Fruit fly (Drosophila melanogaster) whole organism, embryonic: ENCODE measurements around the gene CG10750.

Source experiments
- Atf-2 ChIP-seq: fragments of 200-800 bp; sonication (Bioruptor generic); optimal IDR thresholded peaks from 2 replicates; lab custom pipeline; 2016; ENCODE audit warnings: missing biosample characterization, missing genetic modification characterization
- Awh ChIP-seq: fragments of 200-800 bp; sonication (Bioruptor generic); IDR thresholded peaks from 2 replicates; pipeline ENCODE4, ENCODE4 v1.3.6; 2022; ENCODE audit warnings: missing biosample characterization, missing genetic modification characterization
- Bgb ChIP-seq: fragments of 200-800 bp; sonication (Bioruptor generic); IDR thresholded peaks from 2 replicates; pipeline ENCODE4 v1.3.6; 2022; ENCODE audit warnings: missing biosample characterization, missing genetic modification characterization; ENCODE audit not compliant: partially characterized antibody
- C15 ChIP-seq: fragments of 200-800 bp; sonication (Bioruptor generic); IDR thresholded peaks from 3 replicates; pipeline ENCODE4 v1.3.6; 2022; ENCODE audit warnings: missing biosample characterization, missing genetic modification characterization
- CG10431 ChIP-seq: fragments of 200-800 bp; sonication (Bioruptor generic); optimal IDR thresholded peaks from 3 replicates; lab custom pipeline; 2018; ENCODE audit warnings: missing biosample characterization, mild to moderate bottlenecking, missing genetic modification characterization
- CG10565 ChIP-seq: fragments of 200-800 bp; sonication (Bioruptor generic); optimal IDR thresholded peaks from 3 replicates; lab custom pipeline; 2016; ENCODE audit warnings: missing biosample characterization, mild to moderate bottlenecking, missing genetic modification characterization
- CG12104 ChIP-seq: fragments of 200-800 bp; sonication (Bioruptor generic); optimal IDR thresholded peaks from 3 replicates; lab custom pipeline; 2016; ENCODE audit warnings: missing biosample characterization, missing genetic modification characterization
- CG12744 ChIP-seq: fragments of 200-800 bp; sonication (Bioruptor generic); optimal IDR thresholded peaks from 2 replicates; lab custom pipeline; 2016; ENCODE audit warnings: missing biosample characterization, missing genetic modification characterization
- CG12769 ChIP-seq: fragments of 200-800 bp; sonication (Bioruptor generic); optimal IDR thresholded peaks from 2 replicates; lab custom pipeline; 2019; ENCODE audit warnings: missing biosample characterization, mild to moderate bottlenecking, missing genetic modification characterization, moderate library complexity
- CG14441 ChIP-seq: fragments of 200-800 bp; sonication (Bioruptor generic); IDR thresholded peaks from 2 replicates; pipeline ENCODE4 v1.3.6; 2022; ENCODE audit warnings: missing biosample characterization, missing genetic modification characterization
- CG14965 ChIP-seq: fragments of 200-800 bp; sonication (Bioruptor generic); optimal IDR thresholded peaks from 2 replicates; lab custom pipeline; 2016; ENCODE audit warnings: missing biosample characterization, missing genetic modification characterization, borderline replicate concordance
- CG1603 ChIP-seq: fragments of 200-800 bp; sonication (Bioruptor generic); optimal IDR thresholded peaks from 2 replicates; lab custom pipeline; 2019; ENCODE audit warnings: missing biosample characterization, mild to moderate bottlenecking, missing genetic modification characterization, moderate library complexity
- CG16815 ChIP-seq: fragments of 200-800 bp; sonication (Bioruptor generic); optimal IDR thresholded peaks from 3 replicates; lab custom pipeline; 2017; ENCODE audit warnings: missing biosample characterization, mild to moderate bottlenecking, missing genetic modification characterization
- CG17385 ChIP-seq: fragments of 200-800 bp; sonication (Bioruptor generic); optimal IDR thresholded peaks from 3 replicates; lab custom pipeline; 2018; ENCODE audit warnings: missing biosample characterization, mild to moderate bottlenecking, missing genetic modification characterization
- CG18262 ChIP-seq: fragments of 200-800 bp; optimal IDR thresholded peaks from 3 replicates; lab custom pipeline; 2019; ENCODE audit warnings: missing biosample characterization, mild to moderate bottlenecking, missing genetic modification characterization, moderate library complexity
- CG18599 ChIP-seq: fragments of 200-800 bp; sonication (Bioruptor generic); optimal IDR thresholded peaks from 3 replicates; lab custom pipeline; 2017; ENCODE audit warnings: missing biosample characterization, missing genetic modification characterization, mild to moderate bottlenecking, moderate library complexity, missing genetic modification reagents
- CG2678 ChIP-seq: fragments of 200-800 bp; sonication (Bioruptor generic); optimal IDR thresholded peaks from 3 replicates; lab custom pipeline; 2019; ENCODE audit warnings: missing biosample characterization, mild to moderate bottlenecking, missing genetic modification characterization, moderate library complexity
- CG30403 ChIP-seq: fragments of 200-800 bp; sonication (Bioruptor generic); optimal IDR thresholded peaks from 3 replicates; lab custom pipeline; 2016; ENCODE audit warnings: missing biosample characterization, missing genetic modification characterization
- CG3163 ChIP-seq: fragments of 200-800 bp; sonication (Bioruptor generic); optimal IDR thresholded peaks from 3 replicates; lab custom pipeline; 2016; ENCODE audit warnings: missing biosample characterization, missing genetic modification characterization
- CG3281 ChIP-seq: fragments of 200-800 bp; sonication (Bioruptor generic); optimal IDR thresholded peaks from 3 replicates; lab custom pipeline; 2017; ENCODE audit warnings: missing biosample characterization, mild to moderate bottlenecking, missing genetic modification characterization
- CG3847 ChIP-seq: fragments of 200-800 bp; sonication (Bioruptor generic); IDR thresholded peaks from 2 replicates; pipeline ENCODE4 v1.3.6; 2022; ENCODE audit warnings: missing biosample characterization, missing genetic modification characterization
- CG4328 ChIP-seq: fragments of 200-800 bp; sonication (Bioruptor generic); optimal IDR thresholded peaks from 3 replicates; lab custom pipeline; 2017; ENCODE audit warnings: missing biosample characterization, missing genetic modification reagents, missing genetic modification characterization
- CG4707 ChIP-seq: fragments of 200-800 bp; sonication (Bioruptor generic); optimal IDR thresholded peaks from 2 replicates; lab custom pipeline; 2018; ENCODE audit warnings: missing biosample characterization, mild to moderate bottlenecking, missing genetic modification characterization, moderate library complexity
- CG6654 ChIP-seq: fragments of 200-800 bp; sonication (Bioruptor generic); optimal IDR thresholded peaks from 2 replicates; lab custom pipeline; 2017; ENCODE audit warnings: missing biosample characterization, mild to moderate bottlenecking, missing genetic modification characterization
- CG6791 ChIP-seq: fragments of 200-800 bp; sonication (Bioruptor generic); IDR thresholded peaks from 3 replicates; pipeline ENCODE4 v1.3.6; 2022; ENCODE audit warnings: missing biosample characterization, missing genetic modification characterization; ENCODE audit not compliant: partially characterized antibody
- CG9609 ChIP-seq: fragments of 200-800 bp; sonication (Bioruptor generic); optimal IDR thresholded peaks from 3 replicates; lab custom pipeline; 2016; ENCODE audit warnings: missing biosample characterization, missing genetic modification characterization
- Deaf1 ChIP-seq: fragments of 200-800 bp; optimal IDR thresholded peaks from 3 replicates; lab custom pipeline; 2019; ENCODE audit warnings: missing biosample characterization, mild to moderate bottlenecking, missing genetic modification characterization, moderate library complexity
- ERR ChIP-seq: fragments of 200-800 bp; sonication (Bioruptor generic); optimal IDR thresholded peaks from 2 replicates; lab custom pipeline; 2016; ENCODE audit warnings: missing biosample characterization, missing genetic modification characterization
- Fer3 ChIP-seq: fragments of 200-800 bp; sonication (Bioruptor generic); optimal IDR thresholded peaks from 2 replicates; lab custom pipeline; 2018; ENCODE audit warnings: missing biosample characterization, mild to moderate bottlenecking, missing genetic modification characterization, moderate library complexity
- H15 ChIP-seq: fragments of 200-800 bp; sonication (Bioruptor generic); IDR thresholded peaks from 3 replicates; pipeline ENCODE4 v1.3.6; 2022; ENCODE audit warnings: missing biosample characterization, missing genetic modification characterization
- HmgD ChIP-seq: fragments of 200-800 bp; sonication (Bioruptor generic); optimal IDR thresholded peaks from 3 replicates; lab custom pipeline; 2016; ENCODE audit warnings: missing biosample characterization, missing genetic modification characterization
- Hr51 ChIP-seq, 2 experiments: fragments of 200-800 bp; sonication (Bioruptor generic); optimal IDR thresholded peaks; 2 replicates in 1 of 2; 3 replicates in 1 of 2; lab custom pipeline; 2016 to 2018; ENCODE audit warnings: missing biosample characterization in 2 of 2, missing genetic modification characterization in 2 of 2, mild to moderate bottlenecking in 1 of 2, moderate library complexity in 1 of 2
- Lim3 ChIP-seq: fragments of 200-800 bp; sonication (Bioruptor generic); IDR thresholded peaks from 2 replicates; pipeline ENCODE4 v1.3.6; 2022; ENCODE audit warnings: missing biosample characterization, missing genetic modification characterization
- NC2α ChIP-seq: fragments of 200-800 bp; sonication (Bioruptor generic); optimal IDR thresholded peaks from 2 replicates; lab custom pipeline; 2016; ENCODE audit warnings: missing biosample characterization, missing genetic modification characterization
- Nf-YB ChIP-seq: fragments of 200-800 bp; sonication (Bioruptor generic); optimal IDR thresholded peaks from 3 replicates; lab custom pipeline; 2019; ENCODE audit warnings: missing biosample characterization, mild to moderate bottlenecking, missing genetic modification characterization, moderate library complexity
- NfI ChIP-seq: fragments of 200-800 bp; sonication (Bioruptor generic); optimal IDR thresholded peaks from 3 replicates; lab custom pipeline; 2018; ENCODE audit warnings: missing biosample characterization, mild to moderate bottlenecking, missing genetic modification characterization, moderate library complexity
- Oli ChIP-seq: fragments of 200-800 bp; sonication (Bioruptor generic); optimal IDR thresholded peaks from 2 replicates; lab custom pipeline; 2018; ENCODE audit warnings: missing biosample characterization, mild to moderate bottlenecking, missing genetic modification characterization, moderate library complexity
- Rx ChIP-seq: fragments of 200-800 bp; sonication (Bioruptor generic); IDR thresholded peaks from 2 replicates; pipeline ENCODE4 v1.3.6; 2022; ENCODE audit warnings: missing biosample characterization, missing genetic modification characterization
- Side ChIP-seq: fragments of 200-800 bp; sonication (Bioruptor generic); optimal IDR thresholded peaks from 2 replicates; lab custom pipeline; 2016; ENCODE audit warnings: missing biosample characterization, missing genetic modification characterization
- Six4 ChIP-seq: fragments of 200-800 bp; sonication (Bioruptor generic); optimal IDR thresholded peaks from 2 replicates; lab custom pipeline; 2016; ENCODE audit warnings: missing biosample characterization, missing genetic modification characterization
- chm ChIP-seq: fragments of 200-800 bp; sonication (Bioruptor generic); IDR thresholded peaks from 2 replicates; pipeline ENCODE4 v1.3.6; 2022; ENCODE audit warnings: missing biosample characterization, missing genetic modification characterization
- croc ChIP-seq: fragments of 200-800 bp; sonication (Bioruptor generic); conservative IDR thresholded peaks from 3 replicates; pipeline ENCODE4 v1.3.6; 2022; ENCODE audit warnings: missing biosample characterization, missing genetic modification characterization
- eyg ChIP-seq: fragments of 200-800 bp; sonication (Bioruptor generic); optimal IDR thresholded peaks from 3 replicates; lab custom pipeline; 2016; ENCODE audit warnings: missing biosample characterization, missing genetic modification characterization
- insv ChIP-seq, 2 experiments: fragments of 200-800 bp; sonication (Bioruptor generic); optimal IDR thresholded peaks; 3 replicates each; lab custom pipeline; 2016 to 2018; ENCODE audit warnings: missing biosample characterization in 2 of 2, missing genetic modification characterization in 2 of 2
- maf-S ChIP-seq: fragments of 200-800 bp; sonication (Bioruptor generic); optimal IDR thresholded peaks from 2 replicates; lab custom pipeline; 2016; ENCODE audit warnings: missing biosample characterization, missing genetic modification characterization
- pnt ChIP-seq: fragments of 200-800 bp; sonication (Bioruptor generic); optimal IDR thresholded peaks from 3 replicates; lab custom pipeline; 2016; ENCODE audit warnings: missing biosample characterization, missing genetic modification characterization
- ro ChIP-seq: fragments of 200-800 bp; sonication (Bioruptor generic); IDR thresholded peaks from 2 replicates; pipeline ENCODE4 v1.3.6; 2022; ENCODE audit warnings: missing biosample characterization, missing genetic modification characterization
- sr ChIP-seq: fragments of 200-800 bp; sonication (Bioruptor generic); IDR thresholded peaks from 3 replicates; pipeline ENCODE4 v1.3.6; 2022; ENCODE audit warnings: missing biosample characterization, missing genetic modification characterization
- stc ChIP-seq: fragments of 200-800 bp; sonication (Bioruptor generic); IDR thresholded peaks from 2 replicates; pipeline ENCODE4 v1.3.6; 2022; ENCODE audit warnings: missing biosample characterization, missing genetic modification characterization
- tap ChIP-seq: fragments of 200-800 bp; optimal IDR thresholded peaks from 3 replicates; lab custom pipeline; 2019; ENCODE audit warnings: missing biosample characterization, mild to moderate bottlenecking, missing genetic modification characterization, moderate library complexity
- zen2 ChIP-seq: fragments of 200-800 bp; sonication (Bioruptor generic); IDR thresholded peaks from 3 replicates; pipeline ENCODE4 v1.3.6; 2022; ENCODE audit warnings: missing biosample characterization, missing genetic modification characterization; ENCODE audit not compliant: partially characterized antibody

The CG10750 gene

dm6 chr2L:19342018-19342417, 42.0 kb downstream of the CG10750 start (continued):
- TF ChIP-seq NfI (GFP tag; lab: Kevin White, UChicago) (no peak), zen2 (GFP tag; lab: Robert Waterston, UW) (no peak), Hr51 (GFP tag; optimal IDR thresholded peaks at IDR 0.05; lab: Kevin White, UChicago) (no peak), Side (no peak), HmgD (GFP tag; lab: Kevin White, UChicago) (no peak), Nf-YB (GFP tag; lab: Kevin White, UChicago) (no peak), CG1603 (peak; percentile 83), CG14965 (GFP tag; lab: Kevin White, UChicago) (no peak), ro (GFP tag; lab: Robert Waterston, UW) (no peak), pnt (GFP tag; lab: Kevin White, UChicago) (peak; percentile 32), CG4328 (no peak), Rx (0 out of 2 replicates have a peak, but pooled peaks have one; percentile 35), Atf-2 (GFP tag; lab: Kevin White, UChicago) (peak; percentile 28), CG6654 (GFP tag; lab: Kevin White, UChicago) (peak; percentile 23), Oli (tag; lab: Kevin White, UChicago) (peak; percentile 66), C15 (GFP tag; lab: Robert Waterston, UW) (no peak), tap (tag; lab: Kevin White, UChicago) (peak; percentile 41), Lim3 (GFP tag; lab: Robert Waterston, UW) (no peak), CG4707 (GFP tag; lab: Kevin White, UChicago) (peak; percentile 7), CG18262 (tag; lab: Kevin White, UChicago) (peak; percentile 76), CG17385 (GFP tag; lab: Kevin White, UChicago) (no peak), Fer3 (tag; lab: Kevin White, UChicago) (peak; percentile 9), Bgb (no peak), NC2α (GFP tag; lab: Kevin White, UChicago) (no peak), CG2678 (tag; lab: Kevin White, UChicago) (peak; percentile 55), CG3281 (GFP tag; lab: Kevin White, UChicago) (no peak), CG18599 (GFP tag; lab: Kevin White, UChicago) (peak; percentile 1), stc (no peak), CG10565 (no peak), eyg (GFP tag; lab: Kevin White, UChicago) (no peak), croc (no peak; the same call in 2 of the 3 replicates), H15 (GFP tag; lab: Robert Waterston, UW) (peak; percentile 52; the same call in 1 of the 3 replicates), CG12744 (GFP tag; lab: Kevin White, UChicago) (no peak), insv (GFP tag; optimal IDR thresholded peaks at IDR 0.05; lab: Kevin White, UChicago) (no peak), CG9609 (GFP tag; lab: Kevin White, UChicago) (peak; percentile 14), Six4 (GFP tag; lab: Kevin White, UChicago) (peak; percentile 46), CG3847 (GFP tag; lab: Robert Waterston, UW) (no peak), CG30403 (GFP tag; lab: Kevin White, UChicago) (peak; percentile 49), CG10431 (no peak), CG14441 (GFP tag; lab: Robert Waterston, UW) (no peak), CG12769 (tag; lab: Kevin White, UChicago) (no peak), sr (GFP tag; lab: Robert Waterston, UW) (no peak), Awh (GFP tag; lab: Robert Waterston, UW) (peak; percentile 43; the same call in 1 of the 2 replicates), CG16815 (GFP tag; lab: Kevin White, UChicago) (peak; percentile 53), chm (GFP tag; lab: Robert Waterston, UW) (no peak; the same call in 1 of the 2 replicates), CG12104 (GFP tag; lab: Kevin White, UChicago) (no peak), CG6791 (GFP tag; lab: Robert Waterston, UW) (no peak), CG3163 (no peak), Deaf1 (tag; lab: Kevin White, UChicago) (no peak), maf-S (GFP tag; lab: Kevin White, UChicago) (no peak), ERR (GFP tag; lab: Kevin White, UChicago) (no peak)
